Worm (Caenorhabditis elegans): ENCODE results near the gene irld-2.

DNA sequence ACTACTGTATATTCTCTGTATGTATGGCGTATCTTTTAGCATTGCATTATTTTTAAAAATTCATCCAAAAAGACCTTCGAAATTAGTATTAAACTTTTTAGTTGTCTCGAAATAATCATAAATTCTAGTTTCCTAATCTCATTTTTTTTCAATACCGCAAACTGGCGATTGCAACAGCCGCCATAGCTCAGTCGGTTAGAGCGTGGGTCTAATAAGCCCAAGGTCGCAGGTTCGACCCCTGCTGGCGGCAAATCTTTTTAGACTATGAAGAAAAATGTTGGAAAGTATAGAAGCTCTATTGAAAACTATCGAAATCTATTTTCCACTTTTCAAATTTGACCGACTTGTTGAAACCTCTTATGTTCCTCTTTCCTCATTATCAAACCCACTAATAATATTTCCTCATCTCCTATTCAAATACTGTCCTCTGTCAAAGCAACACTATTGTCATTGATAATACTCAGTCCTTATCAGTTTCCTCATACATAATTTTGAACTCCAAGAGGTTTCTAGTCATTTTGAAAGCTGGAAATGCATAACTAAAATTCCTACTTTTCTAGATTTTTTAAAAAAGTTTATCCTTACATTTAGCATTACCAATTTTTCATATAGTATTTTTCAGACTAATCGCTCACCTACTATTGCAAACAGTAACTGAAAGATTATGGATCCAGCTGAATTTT lies 41.1 kb upstream of the irld-2 start, which contains the start of gene jmjd-3.3:
- TF ChIP-seq elt-1 (tag; optimal IDR thresholded peaks at IDR 0.05; ENCODE audit: borderline replicate concordance, insufficient read depth) (no peak), ztf-11 (tag; optimal IDR thresholded peaks at IDR 0.05) (no peak), unc-62 (GFP tag; optimal IDR thresholded peaks at IDR 0.05) (no peak), flh-1 (GFP tag; optimal IDR thresholded peaks at IDR 0.05) (no peak), unc-39 (tag; optimal IDR thresholded peaks at IDR 0.05) (no peak), snpc-4 (tag; optimal IDR thresholded peaks at IDR 0.05) (no peak), elt-3 (tag; optimal IDR thresholded peaks at IDR 0.05) (no peak), M03D4.4 (tag; optimal IDR thresholded peaks at IDR 0.05) (no peak), nhr-76 (tag; optimal IDR thresholded peaks at IDR 0.05) (no peak), blmp-1 (tag; optimal IDR thresholded peaks at IDR 0.05) (no peak), lin-13 (tag; optimal IDR thresholded peaks at IDR 0.05) (no peak), zip-8 (tag; optimal IDR thresholded peaks at IDR 0.05) (no peak), pha-4 (tag; optimal IDR thresholded peaks at IDR 0.05) (no peak)
